Worm (Caenorhabditis elegans) whole organism, L3 larva: Measurements from ENCODE around the gene mtx-2.

Source experiments
- aly-2 ChIP-seq: fragments of 150-350 bp; optimal IDR thresholded peaks from 2 replicates; lab custom pipeline; 2014; ENCODE audit warnings: missing biosample characterization, missing genetic modification characterization
- daf-12 ChIP-seq: fragments of 150-350 bp; optimal IDR thresholded peaks from 2 replicates; lab custom pipeline; 2014; ENCODE audit warnings: missing biosample characterization, missing genetic modification reagents, missing genetic modification characterization
- fos-1 ChIP-seq: fragments of 150-350 bp; optimal IDR thresholded peaks from 2 replicates; lab custom pipeline; 2014; ENCODE audit warnings: missing biosample characterization, missing genetic modification characterization
- jun-1 ChIP-seq: fragments of 150-350 bp; optimal IDR thresholded peaks from 2 replicates; lab custom pipeline; 2014; ENCODE audit warnings: missing biosample characterization, missing genetic modification reagents, missing genetic modification characterization
- lin-15B ChIP-seq: fragments of 150-350 bp; optimal IDR thresholded peaks from 2 replicates; lab custom pipeline; 2014; ENCODE audit warnings: missing biosample characterization, missing genetic modification characterization
- nhr-11 ChIP-seq: fragments of 150-350 bp; optimal IDR thresholded peaks from 2 replicates; lab custom pipeline; 2014; ENCODE audit warnings: missing biosample characterization, missing genetic modification characterization
- nhr-28 ChIP-seq: fragments of 150-350 bp; optimal IDR thresholded peaks from 2 replicates; lab custom pipeline; 2014; ENCODE audit warnings: missing biosample characterization, missing genetic modification characterization
- tbx-2 ChIP-seq: sonication (generic microtip); optimal IDR thresholded peaks from 2 replicates; lab custom pipeline; 2016; ENCODE audit warnings: mild to moderate bottlenecking, missing genetic modification characterization, missing compliant biosample characterization
- unc-62 ChIP-seq: fragments of 150-350 bp; sonication (generic microtip); optimal IDR thresholded peaks from 4 replicates; lab custom pipeline; 2014; ENCODE audit warnings: missing biosample characterization, missing genetic modification reagents, missing genetic modification characterization
- ztf-11 ChIP-seq: fragments of 150-350 bp; optimal IDR thresholded peaks from 2 replicates; lab custom pipeline; 2014; ENCODE audit warnings: missing biosample characterization, missing genetic modification characterization

DNA sequence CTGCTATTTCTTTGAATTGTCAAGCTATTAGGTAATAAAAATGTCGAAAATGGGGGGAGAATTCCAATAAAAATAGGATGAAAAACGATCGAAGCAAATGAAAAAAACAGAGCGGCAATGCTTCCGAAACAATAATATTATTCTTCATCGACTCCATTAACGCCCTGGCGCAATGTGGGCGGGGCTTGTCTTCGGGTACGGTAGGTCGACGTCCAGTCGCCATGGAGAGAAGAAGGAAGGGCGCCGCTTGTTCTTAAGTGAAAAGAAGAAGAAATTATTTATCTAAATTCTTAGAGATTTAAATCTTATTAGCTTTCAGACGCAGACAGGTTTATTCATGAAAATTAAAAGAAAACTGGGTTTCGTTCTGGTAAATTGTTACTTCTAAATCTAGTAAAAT lies 28.8 kb upstream of the mtx-2 start:
- TF ChIP-seq nhr-11, result no peak
- no peak for TF ChIP-seq lin-15B
- TF ChIP-seq daf-12 (tag; lab: Kevin White, UChicago), result no peak
- TF ChIP-seq fos-1 (tag; lab: Kevin White, UChicago), result no peak
- no peak for TF ChIP-seq tbx-2 (tag; lab: Kevin White, UChicago)
- TF ChIP-seq jun-1 (tag; lab: Kevin White, UChicago), result no peak
- TF ChIP-seq aly-2, result no peak
- no peak for TF ChIP-seq nhr-28 (tag; lab: Kevin White, UChicago)
- no peak for TF ChIP-seq unc-62 (GFP tag; lab: Kevin White, UChicago)
- no peak for TF ChIP-seq ztf-11 (tag; lab: Kevin White, UChicago)
